Fruit fly (Drosophila melanogaster): ENCODE results near the gene CG13895.

CG13895 gene

dm6 chr3L:725527-726191, 17.7 kb upstream of the CG13895 start (continued):
- TF ChIP-seq bab2 (GFP tag; optimal IDR thresholded peaks at IDR 0.05) (peak; percentile 82), Tbp (GFP tag; optimal IDR thresholded peaks at IDR 0.05) (no peak), NK7.1 (GFP tag; optimal IDR thresholded peaks at IDR 0.05) (peak; percentile 40), lbe (GFP tag; optimal IDR thresholded peaks at IDR 0.05) (peak; percentile 72), Fer2 (tag; optimal IDR thresholded peaks at IDR 0.05) (no peak), emc (GFP tag; optimal IDR thresholded peaks at IDR 0.05) (no peak), grau (tag; optimal IDR thresholded peaks at IDR 0.05) (peak; percentile 72), CG4854 (GFP tag; optimal IDR thresholded peaks at IDR 0.05) (peak; percentile 59), pb (GFP tag; optimal IDR thresholded peaks at IDR 0.05) (peak; percentile 50), HLH3B (GFP tag; IDR thresholded peaks at IDR 0.05) (peak; percentile 54; the same call in 1 of the 2 replicates), CoRest (tag; optimal IDR thresholded peaks at IDR 0.05) (peak; percentile 73), CG10147 (GFP tag; optimal IDR thresholded peaks at IDR 0.05) (no peak), bsh (GFP tag; optimal IDR thresholded peaks at IDR 0.05) (peak in 1 of 2 experiments; percentile 91), Poxn (GFP tag; IDR thresholded peaks at IDR 0.05) (no peak), CG7963 (GFP tag; IDR thresholded peaks at IDR 0.05; ENCODE audit: partially characterized antibody) (no peak), CG11695 (GFP tag; IDR thresholded peaks at IDR 0.05) (peak; percentile 70; the same call in 2 of the 3 replicates), Atf6 (GFP tag; IDR thresholded peaks at IDR 0.05) (no peak), D19B (GFP tag; optimal IDR thresholded peaks at IDR 0.05) (no peak), unc-4 (GFP tag; IDR thresholded peaks at IDR 0.05; ENCODE audit: partially characterized antibody) (no peak), sd (tag; optimal IDR thresholded peaks at IDR 0.05) (peak; percentile 45), disco-r (GFP tag; optimal IDR thresholded peaks at IDR 0.05) (peak; percentile 45), zfh1 (GFP tag; IDR thresholded peaks at IDR 0.05) (peak; percentile 98), salm (tag; optimal IDR thresholded peaks at IDR 0.05) (no peak), CG30403 (GFP tag; optimal IDR thresholded peaks at IDR 0.05) (peak; percentile 75), Spps (tag; optimal IDR thresholded peaks at IDR 0.05) (peak; percentile 89), CG8924 (tag; optimal IDR thresholded peaks at IDR 0.05) (peak; percentile 83), CG1233 (GFP tag; optimal IDR thresholded peaks at IDR 0.05) (peak; percentile 54), shn (GFP tag; optimal IDR thresholded peaks at IDR 0.05) (peak; percentile 75), Dip3 (GFP tag; optimal IDR thresholded peaks at IDR 0.05) (no peak), btn (GFP tag; optimal IDR thresholded peaks at IDR 0.05) (peak; percentile 85), ci (GFP tag; IDR thresholded peaks at IDR 0.05) (peak; percentile 89), CG10274 (GFP tag; optimal IDR thresholded peaks at IDR 0.05) (no peak), CG9727 (GFP tag; optimal IDR thresholded peaks at IDR 0.05) (peak; percentile 93), Antp (GFP tag; optimal IDR thresholded peaks at IDR 0.05) (peak; percentile 62), CG1024 (GFP tag; IDR thresholded peaks at IDR 0.05) (peak; percentile 77), pho (GFP tag; optimal IDR thresholded peaks at IDR 0.05) (no peak), tup (GFP tag; optimal IDR thresholded peaks at IDR 0.05) (peak; percentile 55), org-1 (GFP tag; optimal IDR thresholded peaks at IDR 0.05) (peak; percentile 63), Taf1 (GFP tag; IDR thresholded peaks at IDR 0.05) (no peak), peb (GFP tag; IDR thresholded peaks at IDR 0.05) (peak; percentile 79), cato (GFP tag; optimal IDR thresholded peaks at IDR 0.05; ENCODE audit: borderline replicate concordance) (peak; percentile 71), CG10959 (GFP tag; IDR thresholded peaks at IDR 0.05) (peak; percentile 98), CG1602 (GFP tag; optimal IDR thresholded peaks at IDR 0.05) (peak; percentile 86), tna (GFP tag; IDR thresholded peaks at IDR 0.05; ENCODE audit: partially characterized antibody) (no peak), CG12071 (GFP tag; optimal IDR thresholded peaks at IDR 0.05) (no peak), C15 (GFP tag; IDR thresholded peaks at IDR 0.05) (no peak), ERR (GFP tag; optimal IDR thresholded peaks at IDR 0.05) (no peak), CG17361 (GFP tag; IDR thresholded peaks at IDR 0.05) (peak; percentile 82), CG13894 (tag; optimal IDR thresholded peaks at IDR 0.05) (no peak), CG17912 (GFP tag; optimal IDR thresholded peaks at IDR 0.05) (no peak)

Data from whole organism, embryonic.